Worm (Caenorhabditis elegans) whole organism, midembryonic: Measurements from ENCODE around the gene vdac-1.
"Not testable (repeated sequence)": the region's sequence is repeated elsewhere in the genome, so short reads cannot be mapped to it uniquely, and the experiment has no call there.

Experiments used
- T22C8.4 ChIP-seq: fragments of 200-800 bp; sonication (Bioruptor generic); IDR thresholded peaks from 2 replicates; pipeline ENCODE4 v1.3.6; 2022; ENCODE audit warnings: missing genetic modification characterization, missing compliant biosample characterization
- cog-1 ChIP-seq: sonication (generic microtip); optimal IDR thresholded peaks from 2 replicates; lab custom pipeline; 2016; ENCODE audit warnings: missing genetic modification characterization, missing compliant biosample characterization
- flt-1 ChIP-seq: fragments of 200-800 bp; sonication (Bioruptor generic); IDR thresholded peaks from 2 replicates; pipeline ENCODE4 v1.3.6; 2022; ENCODE audit warnings: missing genetic modification characterization, missing compliant biosample characterization
- klf-2 ChIP-seq: fragments of 200-800 bp; sonication (Bioruptor generic); conservative IDR thresholded peaks from 2 replicates; pipeline ENCODE4 v1.3.6; 2022; ENCODE audit warnings: missing genetic modification reagents, missing genetic modification characterization, missing compliant biosample characterization
- med-1 ChIP-seq: sonication (generic microtip); optimal IDR thresholded peaks from 2 replicates; lab custom pipeline; 2017; ENCODE audit warnings: missing genetic modification characterization, mild to moderate bottlenecking, missing compliant biosample characterization, antibody characterized with exemption, missing genetic modification reagents; ENCODE audit not compliant: insufficient read depth
- ref-1 ChIP-seq: fragments of 200-800 bp; sonication (Bioruptor generic); conservative IDR thresholded peaks from 2 replicates; pipeline ENCODE4 v1.3.6; 2022; ENCODE audit warnings: missing genetic modification reagents, missing genetic modification characterization, missing compliant biosample characterization
- tab-1 ChIP-seq: fragments of 200-800 bp; sonication (Bioruptor generic); IDR thresholded peaks from 2 replicates; pipeline ENCODE4 v1.3.6; 2022; ENCODE audit warnings: missing genetic modification characterization, missing compliant biosample characterization
- ztf-29 ChIP-seq: fragments of 200-800 bp; sonication (Bioruptor generic); IDR thresholded peaks from 2 replicates; pipeline ENCODE4 v1.3.6; 2022; ENCODE audit warnings: missing genetic modification reagents, missing genetic modification characterization, missing compliant biosample characterization

- not testable (repeated sequence) for TF ChIP-seq flt-1 (GFP tag; lab: Robert Waterston, UW); ztf-29 (GFP tag; lab: Robert Waterston, UW); klf-2 (GFP tag; lab: Robert Waterston, UW); cog-1 (tag; lab: Kevin White, UChicago); med-1 (GFP tag; lab: Kevin White, UChicago); T22C8.4 (GFP tag; lab: Robert Waterston, UW)
- TF ChIP-seq ref-1 (GFP tag; lab: Robert Waterston, UW): peak; percentile 32; the same call in 1 of the 2 replicates
- 0 out of 2 replicates have a peak, but pooled peaks have one; percentile 8 for TF ChIP-seq tab-1 (GFP tag; lab: Robert Waterston, UW)
These were observed 22.0 kb downstream of the vdac-1 start for ce11 chrIV:7485565-7486200.
